Worm (Caenorhabditis elegans) whole organism, L3 larva: ENCODE data around the gene T16G12.13.

Experiments used
- ZK546.5 ChIP-seq: sonication (generic microtip); optimal IDR thresholded peaks from 2 replicates; lab custom pipeline; 2017; ENCODE audit warnings: missing biosample characterization, missing genetic modification characterization
- aly-2 ChIP-seq: fragments of 150-350 bp; optimal IDR thresholded peaks from 2 replicates; lab custom pipeline; 2014; ENCODE audit warnings: missing biosample characterization, missing genetic modification characterization
- ama-1 ChIP-seq: fragments of 150-350 bp; optimal IDR thresholded peaks from 2 replicates; lab custom pipeline; 2018
- ceh-16 ChIP-seq: sonication (generic microtip); optimal IDR thresholded peaks from 2 replicates; lab custom pipeline; 2017; ENCODE audit warnings: missing biosample characterization, missing genetic modification characterization
- ceh-28 ChIP-seq: fragments of 150-350 bp; optimal IDR thresholded peaks from 2 replicates; lab custom pipeline; 2014; ENCODE audit warnings: missing biosample characterization, missing genetic modification reagents, missing genetic modification characterization
- ceh-82 ChIP-seq: fragments of 150-350 bp; optimal IDR thresholded peaks from 2 replicates; lab custom pipeline; 2014; ENCODE audit warnings: missing biosample characterization, missing genetic modification characterization
- ceh-9 ChIP-seq: sonication (generic microtip); optimal IDR thresholded peaks from 2 replicates; lab custom pipeline; 2018; ENCODE audit warnings: missing biosample characterization, missing genetic modification characterization
- egl-27 ChIP-seq: sonication (generic microtip); optimal IDR thresholded peaks from 4 replicates; lab custom pipeline; 2017; ENCODE audit warnings: missing biosample characterization, missing genetic modification reagents, missing genetic modification characterization
- egl-5 ChIP-seq: fragments of 150-350 bp; optimal IDR thresholded peaks from 2 replicates; lab custom pipeline; 2017; ENCODE audit warnings: missing biosample characterization, missing genetic modification reagents, missing genetic modification characterization, inconsistent platforms
- elt-3 ChIP-seq, 3 experiments: fragments of 150-350 bp in 1 of 3; sonication (generic microtip) in 2 of 3; optimal IDR thresholded peaks; 2 replicates in 2 of 3; 4 replicates in 1 of 3; lab custom pipeline; 2014 to 2017; ENCODE audit warnings: missing biosample characterization in 3 of 3, missing genetic modification characterization in 3 of 3
- eor-1 ChIP-seq, 2 experiments: fragments of 150-350 bp; optimal IDR thresholded peaks; 2 replicates each; lab custom pipeline; 2014 to 2018; ENCODE audit warnings: missing biosample characterization in 2 of 2, missing genetic modification characterization in 2 of 2
- fkh-10 ChIP-seq: sonication (generic microtip); optimal IDR thresholded peaks from 2 replicates; lab custom pipeline; 2017; ENCODE audit warnings: missing biosample characterization, missing genetic modification reagents, missing genetic modification characterization
- fos-1 ChIP-seq: fragments of 150-350 bp; optimal IDR thresholded peaks from 2 replicates; lab custom pipeline; 2014; ENCODE audit warnings: missing biosample characterization, missing genetic modification characterization
- hmg-11 ChIP-seq: sonication (generic microtip); optimal IDR thresholded peaks from 2 replicates; lab custom pipeline; 2016; ENCODE audit warnings: missing genetic modification characterization, missing compliant biosample characterization
- jun-1 ChIP-seq: fragments of 150-350 bp; optimal IDR thresholded peaks from 2 replicates; lab custom pipeline; 2014; ENCODE audit warnings: missing biosample characterization, missing genetic modification reagents, missing genetic modification characterization
- lin-15B ChIP-seq: fragments of 150-350 bp; optimal IDR thresholded peaks from 2 replicates; lab custom pipeline; 2014; ENCODE audit warnings: missing biosample characterization, missing genetic modification characterization
- lin-39 ChIP-seq: fragments of 150-350 bp; optimal IDR thresholded peaks from 2 replicates; lab custom pipeline; 2018; ENCODE audit warnings: missing biosample characterization, missing genetic modification reagents, missing genetic modification characterization
- lsy-12 ChIP-seq: sonication (generic microtip); optimal IDR thresholded peaks from 2 replicates; lab custom pipeline; 2016; ENCODE audit warnings: mild to moderate bottlenecking, missing genetic modification characterization, missing compliant biosample characterization
- mdl-1 ChIP-seq: fragments of 150-350 bp; optimal IDR thresholded peaks from 2 replicates; lab custom pipeline; 2014; ENCODE audit warnings: missing biosample characterization, missing genetic modification characterization
- mml-1 ChIP-seq: fragments of 150-350 bp; sonication (generic microtip); optimal IDR thresholded peaks from 3 replicates; lab custom pipeline; 2014; ENCODE audit warnings: missing biosample characterization, missing genetic modification characterization
- nfya-1 ChIP-seq: sonication (generic microtip); optimal IDR thresholded peaks from 2 replicates; lab custom pipeline; 2017; ENCODE audit warnings: missing genetic modification characterization, mild to moderate bottlenecking, missing compliant biosample characterization, antibody characterized with exemption, moderate library complexity; ENCODE audit not compliant: insufficient read depth
- nhr-11 ChIP-seq: fragments of 150-350 bp; optimal IDR thresholded peaks from 2 replicates; lab custom pipeline; 2014; ENCODE audit warnings: missing biosample characterization, missing genetic modification characterization
- nhr-12 ChIP-seq: fragments of 150-350 bp; optimal IDR thresholded peaks from 2 replicates; lab custom pipeline; 2014; ENCODE audit warnings: missing biosample characterization, missing genetic modification characterization
- nhr-23 ChIP-seq: fragments of 150-350 bp; optimal IDR thresholded peaks from 2 replicates; lab custom pipeline; 2014; ENCODE audit warnings: missing biosample characterization, missing genetic modification reagents, missing genetic modification characterization
- nhr-237 ChIP-seq: fragments of 150-350 bp; optimal IDR thresholded peaks from 2 replicates; lab custom pipeline; 2014; ENCODE audit warnings: missing biosample characterization, missing genetic modification characterization
- nhr-25 ChIP-seq: sonication (generic microtip); optimal IDR thresholded peaks from 2 replicates; lab custom pipeline; 2017; ENCODE audit warnings: missing biosample characterization, missing genetic modification characterization
- nhr-28 ChIP-seq: fragments of 150-350 bp; optimal IDR thresholded peaks from 2 replicates; lab custom pipeline; 2014; ENCODE audit warnings: missing biosample characterization, missing genetic modification characterization
- nhr-43 ChIP-seq: sonication (generic microtip); optimal IDR thresholded peaks from 2 replicates; lab custom pipeline; 2016; ENCODE audit warnings: mild to moderate bottlenecking, missing genetic modification characterization, missing compliant biosample characterization; ENCODE audit not compliant: poor library complexity, severe bottlenecking
- nhr-67 ChIP-seq: fragments of 150-350 bp; optimal IDR thresholded peaks from 2 replicates; lab custom pipeline; 2014; ENCODE audit warnings: missing biosample characterization, missing genetic modification characterization
- nhr-76 ChIP-seq: fragments of 150-350 bp; sonication (generic microtip); optimal IDR thresholded peaks from 5 replicates; lab custom pipeline; 2014; ENCODE audit warnings: missing biosample characterization, missing genetic modification characterization
- nhr-77 ChIP-seq: fragments of 150-350 bp; optimal IDR thresholded peaks from 2 replicates; lab custom pipeline; 2014; ENCODE audit warnings: missing biosample characterization, missing genetic modification characterization
- pha-4 ChIP-seq: fragments of 150-350 bp; optimal IDR thresholded peaks from 2 replicates; lab custom pipeline; 2014; ENCODE audit warnings: missing biosample characterization, missing genetic modification reagents, missing genetic modification characterization
- pqm-1 ChIP-seq: fragments of 150-350 bp; optimal IDR thresholded peaks from 2 replicates; lab custom pipeline; 2017; ENCODE audit warnings: missing biosample characterization, missing genetic modification characterization, inconsistent platforms
- sea-2 ChIP-seq: fragments of 150-350 bp; sonication (generic microtip); optimal IDR thresholded peaks from 4 replicates; lab custom pipeline; 2014; ENCODE audit warnings: missing biosample characterization, missing genetic modification reagents, missing genetic modification characterization
- skn-1 ChIP-seq: fragments of 150-350 bp; optimal IDR thresholded peaks from 2 replicates; lab custom pipeline; 2014; ENCODE audit warnings: missing biosample characterization, missing genetic modification characterization
- snpc-4 ChIP-seq: fragments of 150-350 bp; optimal IDR thresholded peaks from 2 replicates; lab custom pipeline; 2014; ENCODE audit warnings: missing biosample characterization, missing genetic modification characterization
- tbx-2 ChIP-seq: sonication (generic microtip); optimal IDR thresholded peaks from 2 replicates; lab custom pipeline; 2016; ENCODE audit warnings: mild to moderate bottlenecking, missing genetic modification characterization, missing compliant biosample characterization
- unc-39 ChIP-seq: sonication (generic microtip); optimal IDR thresholded peaks from 4 replicates; lab custom pipeline; 2017; ENCODE audit warnings: missing biosample characterization, missing genetic modification characterization
- unc-62 ChIP-seq: fragments of 150-350 bp; sonication (generic microtip); optimal IDR thresholded peaks from 4 replicates; lab custom pipeline; 2014; ENCODE audit warnings: missing biosample characterization, missing genetic modification reagents, missing genetic modification characterization
- zag-1 ChIP-seq: fragments of 150-350 bp; optimal IDR thresholded peaks from 2 replicates; lab custom pipeline; 2014; ENCODE audit warnings: missing biosample characterization, missing genetic modification characterization
- ztf-4 ChIP-seq: fragments of 150-350 bp; optimal IDR thresholded peaks from 2 replicates; lab custom pipeline; 2014; ENCODE audit warnings: missing biosample characterization, missing genetic modification characterization

Gene T16G12.13

ce11 chrIII:10085983-10086382 is 25.3 kb downstream of the T16G12.13 start, which contains the start of gene T16H12.2:
TSS of gene T16H12.2 (plus strand) at chrIII:10086283.
- TF ChIP-seq lin-15B (no peak), ceh-16 (tag; lab: Kevin White, UChicago) (no peak), nhr-23 (tag; lab: Kevin White, UChicago) (no peak), ceh-28 (no peak), fos-1 (tag; lab: Kevin White, UChicago) (no peak), egl-27 (no peak), nhr-237 (tag; lab: Kevin White, UChicago) (no peak)

DNA sequence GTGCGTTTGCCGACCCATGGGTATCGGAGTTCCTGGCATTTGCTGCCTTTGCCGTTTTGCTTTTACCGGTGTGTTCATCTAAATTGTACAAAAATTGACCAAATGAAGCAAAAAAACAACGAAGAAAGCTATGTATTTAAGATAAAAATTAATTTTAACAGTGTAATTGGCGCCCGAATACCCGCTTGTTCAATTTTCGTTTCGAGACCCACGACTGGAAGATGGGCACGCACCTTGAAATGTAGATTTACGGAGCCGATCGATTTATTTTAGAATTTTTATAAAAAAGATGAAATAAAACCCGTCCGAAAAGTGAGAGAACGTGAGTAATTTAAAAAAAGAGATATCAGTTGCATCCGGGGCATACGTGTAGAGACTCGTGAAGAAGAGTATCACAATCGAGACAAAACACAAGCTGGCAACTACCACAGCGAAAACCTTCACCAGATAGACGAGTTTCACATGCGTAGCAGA is 27.9 kb downstream of the T16G12.13 start, which contains the start of gene hal-2:
TSS of gene hal-2 (minus strand) at position 424 of the 474 bp plus-strand sequence.
- TF ChIP-seq lin-15B (no peak), ztf-4 (tag; lab: Kevin White, UChicago) (no peak), nhr-67 (tag; lab: Kevin White, UChicago) (no peak), fkh-10 (GFP tag; lab: Kevin White, UChicago) (no peak), nhr-23 (tag; lab: Kevin White, UChicago) (no peak), unc-62 (GFP tag; lab: Kevin White, UChicago) (no peak), nhr-12 (tag; lab: Kevin White, UChicago) (no peak), ceh-28 (no peak), ama-1 (no peak), skn-1 (tag; lab: Kevin White, UChicago) (no peak)

DNA sequence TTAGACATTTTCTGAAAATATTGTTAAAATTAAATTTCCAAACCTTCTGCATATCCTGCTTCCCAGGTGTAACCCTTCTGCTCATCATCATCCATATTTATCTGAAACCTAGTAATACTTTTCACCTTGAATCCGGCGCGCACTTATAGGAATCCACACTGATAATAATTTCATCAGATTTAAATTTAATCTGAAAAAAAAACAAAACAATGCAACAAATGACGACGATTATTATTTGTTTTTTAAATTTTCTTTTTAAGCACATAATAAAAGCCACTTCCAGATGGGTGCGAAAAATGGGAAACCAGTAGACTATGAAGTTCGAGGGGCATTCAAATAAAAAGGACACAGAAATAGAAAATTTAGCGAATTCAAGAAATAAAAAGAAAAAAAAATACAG is 30.0 kb downstream of the T16G12.13 start, which contains the start of gene gtf-2H2C:
TSS of gene gtf-2H2C (minus strand) at position 101 of the 400 bp plus-strand sequence.
- no peak for TF ChIP-seq nhr-28 (tag; lab: Kevin White, UChicago)
- no peak for TF ChIP-seq mdl-1 (tag; lab: Kevin White, UChicago)
- TF ChIP-seq fkh-10 (GFP tag; lab: Kevin White, UChicago), result no peak
- no peak for TF ChIP-seq ama-1
- TF ChIP-seq nhr-23 (tag; lab: Kevin White, UChicago), result no peak
- no peak for TF ChIP-seq elt-3 (tag; optimal IDR thresholded peaks at IDR 0.05; lab: Kevin White, UChicago)
- no peak for TF ChIP-seq mml-1 (tag; lab: Kevin White, UChicago)
- TF ChIP-seq lin-39, result no peak
- no peak for TF ChIP-seq aly-2
- TF ChIP-seq ZK546.5, result no peak
- no peak for TF ChIP-seq hmg-11 (tag; lab: Kevin White, UChicago)
- TF ChIP-seq zag-1, result no peak
- no peak for TF ChIP-seq ceh-82 (tag; lab: Kevin White, UChicago)
- no peak for TF ChIP-seq pha-4
- no peak for TF ChIP-seq nhr-76
- no peak for TF ChIP-seq eor-1 (tag; optimal IDR thresholded peaks at IDR 0.05; lab: Kevin White, UChicago)
- no peak for TF ChIP-seq nhr-237 (tag; lab: Kevin White, UChicago)
- no peak for TF ChIP-seq nhr-11
- no peak for TF ChIP-seq egl-27
- TF ChIP-seq unc-62 (GFP tag; lab: Kevin White, UChicago), result no peak
- TF ChIP-seq, all 47 proteins: peak for 0

ce11 chrIII:10093093-10093492 is 32.4 kb downstream of the T16G12.13 start:
- TF ChIP-seq nhr-23 (tag; lab: Kevin White, UChicago) (no peak), nfya-1 (tag; lab: Kevin White, UChicago) (peak; percentile 22), lin-15B (peak; percentile 12), ceh-9 (no peak), pha-4 (peak; percentile 43), lsy-12 (tag; lab: Kevin White, UChicago) (peak; percentile 30)

DNA sequence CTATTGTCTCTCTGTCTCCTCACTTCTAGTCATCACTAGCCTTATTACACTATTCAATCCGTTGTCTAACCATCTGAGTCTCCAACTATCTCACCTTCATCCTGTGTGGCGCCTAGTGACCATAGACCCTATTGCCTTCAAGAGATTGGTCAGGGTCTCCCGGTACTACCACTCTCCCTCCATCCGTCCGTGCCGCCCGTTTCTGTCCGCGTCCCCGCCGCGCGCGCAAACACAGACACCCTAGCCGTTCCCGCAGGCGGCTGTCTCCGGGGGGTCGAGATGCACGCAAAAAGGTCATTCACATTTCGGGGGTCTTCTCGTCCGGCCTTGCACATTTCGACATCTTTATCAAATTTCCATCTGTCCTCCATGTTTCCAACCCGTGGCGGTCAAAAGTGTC is 33.9 kb downstream of the T16G12.13 start:
- TF ChIP-seq ceh-16 (tag; lab: Kevin White, UChicago) (no peak), ZK546.5 (no peak), aly-2 (no peak), tbx-2 (tag; lab: Kevin White, UChicago) (peak; percentile 11), skn-1 (tag; lab: Kevin White, UChicago) (no peak), nhr-23 (tag; lab: Kevin White, UChicago) (peak; percentile 55), egl-5 (tag; lab: Kevin White, UChicago) (peak; percentile 6), ceh-82 (tag; lab: Kevin White, UChicago) (no peak), lin-39 (peak; percentile 50), jun-1 (tag; lab: Kevin White, UChicago) (no peak), nhr-237 (tag; lab: Kevin White, UChicago) (no peak), nfya-1 (tag; lab: Kevin White, UChicago) (peak; percentile 93), unc-39 (tag; lab: Kevin White, UChicago) (no peak), lsy-12 (tag; lab: Kevin White, UChicago) (peak; percentile 52), pqm-1 (tag; lab: Kevin White, UChicago) (no peak), ceh-28 (no peak), lin-15B (peak; percentile 51), nhr-67 (tag; lab: Kevin White, UChicago) (no peak), snpc-4 (tag; lab: Kevin White, UChicago) (no peak), mml-1 (tag; lab: Kevin White, UChicago) (no peak), nhr-25 (peak; percentile 86), nhr-77 (tag; lab: Kevin White, UChicago) (no peak), elt-3 (tag; optimal IDR thresholded peaks at IDR 0.05; lab: Kevin White, UChicago) (no peak), nhr-43 (tag; lab: Kevin White, UChicago) (peak; percentile 63), unc-62 (GFP tag; lab: Kevin White, UChicago) (no peak), sea-2 (GFP tag; lab: Kevin White, UChicago) (no peak), ztf-4 (tag; lab: Kevin White, UChicago) (no peak)
